Worm (Caenorhabditis elegans) whole organism, L2 larva: ENCODE data around the gene C10G8.8.

Source experiments
- C34F6.9 ChIP-seq: fragments of 150-350 bp; optimal IDR thresholded peaks from 2 replicates; lab custom pipeline; 2014; ENCODE audit warnings: missing biosample characterization, missing genetic modification characterization
- R02D3.7 ChIP-seq: fragments of 150-350 bp; optimal IDR thresholded peaks from 2 replicates; lab custom pipeline; 2014; ENCODE audit warnings: missing biosample characterization, missing genetic modification characterization
- Y55F3AM.14 ChIP-seq: fragments of 200-800 bp; sonication (Bioruptor generic); optimal IDR thresholded peaks from 2 replicates; lab custom pipeline; 2018; ENCODE audit warnings: mild to moderate bottlenecking, missing genetic modification characterization, missing compliant biosample characterization
- ZK546.5 ChIP-seq: sonication (generic microtip); optimal IDR thresholded peaks from 2 replicates; lab custom pipeline; 2017; ENCODE audit warnings: missing biosample characterization, missing genetic modification characterization
- alr-1 ChIP-seq: fragments of 150-350 bp; optimal IDR thresholded peaks from 2 replicates; lab custom pipeline; 2014; ENCODE audit warnings: missing biosample characterization, missing genetic modification characterization
- aly-2 ChIP-seq: fragments of 150-350 bp; optimal IDR thresholded peaks from 2 replicates; lab custom pipeline; 2014; ENCODE audit warnings: missing biosample characterization, missing genetic modification characterization
- ama-1 ChIP-seq: fragments of 150-350 bp; optimal IDR thresholded peaks from 2 replicates; lab custom pipeline; 2018; ENCODE audit warnings: inconsistent platforms
- blmp-1 ChIP-seq: sonication (generic microtip); optimal IDR thresholded peaks from 2 replicates; lab custom pipeline; 2017; ENCODE audit warnings: missing genetic modification characterization, mild to moderate bottlenecking, missing compliant biosample characterization, antibody characterized with exemption, moderate library complexity; ENCODE audit not compliant: insufficient read depth
- ceh-16 ChIP-seq: fragments of 150-350 bp; optimal IDR thresholded peaks from 2 replicates; lab custom pipeline; 2014; ENCODE audit warnings: missing biosample characterization, missing genetic modification characterization
- ceh-82 ChIP-seq: fragments of 150-350 bp; optimal IDR thresholded peaks from 2 replicates; lab custom pipeline; 2014; ENCODE audit warnings: missing biosample characterization, missing genetic modification characterization
- crh-2 ChIP-seq: sonication (generic microtip); optimal IDR thresholded peaks from 2 replicates; lab custom pipeline; 2017; ENCODE audit warnings: missing biosample characterization, missing genetic modification characterization
- dmd-4 ChIP-seq: sonication (generic microtip); optimal IDR thresholded peaks from 2 replicates; lab custom pipeline; 2017; ENCODE audit warnings: missing biosample characterization, missing genetic modification characterization
- egl-27 ChIP-seq: sonication (generic microtip); optimal IDR thresholded peaks from 3 replicates; lab custom pipeline; 2017; ENCODE audit warnings: missing biosample characterization, missing genetic modification reagents, missing genetic modification characterization
- elt-1 ChIP-seq: fragments of 150-350 bp; optimal IDR thresholded peaks from 2 replicates; lab custom pipeline; 2014; ENCODE audit warnings: missing biosample characterization, missing genetic modification characterization
- elt-3 ChIP-seq: sonication (generic microtip); optimal IDR thresholded peaks from 2 replicates; lab custom pipeline; 2017; ENCODE audit warnings: missing biosample characterization, missing genetic modification characterization
- fos-1 ChIP-seq: fragments of 150-350 bp; optimal IDR thresholded peaks from 2 replicates; lab custom pipeline; 2014; ENCODE audit warnings: missing biosample characterization, missing genetic modification characterization
- lin-13 ChIP-seq: fragments of 150-350 bp; optimal IDR thresholded peaks from 2 replicates; lab custom pipeline; 2014; ENCODE audit warnings: missing biosample characterization, missing genetic modification reagents, missing genetic modification characterization
- lin-39 ChIP-seq: fragments of 150-350 bp; optimal IDR thresholded peaks from 2 replicates; lab custom pipeline; 2014; ENCODE audit warnings: missing biosample characterization, missing genetic modification reagents, missing genetic modification characterization
- mab-5 ChIP-seq: fragments of 150-350 bp; optimal IDR thresholded peaks from 2 replicates; lab custom pipeline; 2014; ENCODE audit warnings: missing biosample characterization, missing genetic modification characterization
- mbf-1 ChIP-seq: sonication (generic microtip); optimal IDR thresholded peaks from 2 replicates; lab custom pipeline; 2017; ENCODE audit warnings: missing biosample characterization, missing genetic modification characterization
- nhr-10 ChIP-seq: sonication (generic microtip); optimal IDR thresholded peaks from 2 replicates; lab custom pipeline; 2017; ENCODE audit warnings: missing biosample characterization, missing genetic modification characterization
- nhr-12 ChIP-seq: fragments of 150-350 bp; optimal IDR thresholded peaks from 2 replicates; lab custom pipeline; 2014; ENCODE audit warnings: missing biosample characterization, missing genetic modification characterization
- nhr-129 ChIP-seq: fragments of 150-350 bp; optimal IDR thresholded peaks from 2 replicates; lab custom pipeline; 2014; ENCODE audit warnings: missing biosample characterization, missing genetic modification characterization
- nhr-21 ChIP-seq: fragments of 150-350 bp; optimal IDR thresholded peaks from 2 replicates; lab custom pipeline; 2014; ENCODE audit warnings: missing biosample characterization, missing genetic modification characterization
- nhr-237 ChIP-seq: fragments of 150-350 bp; optimal IDR thresholded peaks from 2 replicates; lab custom pipeline; 2014; ENCODE audit warnings: missing biosample characterization, missing genetic modification characterization
- nhr-25 ChIP-seq: fragments of 150-350 bp; sonication (generic microtip); optimal IDR thresholded peaks from 3 replicates; lab custom pipeline; 2014; ENCODE audit warnings: missing biosample characterization, missing genetic modification characterization
- nhr-6 ChIP-seq: fragments of 150-350 bp; optimal IDR thresholded peaks from 2 replicates; lab custom pipeline; 2014; ENCODE audit warnings: missing biosample characterization, missing genetic modification characterization
- nhr-77 ChIP-seq: fragments of 150-350 bp; optimal IDR thresholded peaks from 2 replicates; lab custom pipeline; 2014; ENCODE audit warnings: missing biosample characterization, missing genetic modification characterization
- sem-4 ChIP-seq: fragments of 150-350 bp; optimal IDR thresholded peaks from 2 replicates; lab custom pipeline; 2014; ENCODE audit warnings: missing biosample characterization, missing genetic modification reagents, missing genetic modification characterization
- skn-1 ChIP-seq: sonication (generic microtip); optimal IDR thresholded peaks from 2 replicates; lab custom pipeline; 2017; ENCODE audit warnings: missing biosample characterization, missing genetic modification characterization
- sma-9 ChIP-seq, 2 experiments: fragments of 150-350 bp in 1 of 2; sonication (generic microtip) in 1 of 2; optimal IDR thresholded peaks; 2 replicates each; lab custom pipeline; 2014 to 2016; ENCODE audit warnings: missing genetic modification characterization in 2 of 2, mild to moderate bottlenecking in 1 of 2, missing biosample characterization in 1 of 2, missing compliant biosample characterization in 1 of 2, missing genetic modification reagents in 1 of 2, moderate library complexity in 1 of 2
- snpc-4 ChIP-seq: fragments of 150-350 bp; optimal IDR thresholded peaks from 2 replicates; lab custom pipeline; 2014; ENCODE audit warnings: missing biosample characterization, missing genetic modification characterization
- unc-55 ChIP-seq: fragments of 150-350 bp; sonication (generic microtip); optimal IDR thresholded peaks from 3 replicates; lab custom pipeline; 2014; ENCODE audit warnings: missing biosample characterization, missing genetic modification reagents, missing genetic modification characterization
- unc-62 ChIP-seq: fragments of 150-350 bp; optimal IDR thresholded peaks from 2 replicates; lab custom pipeline; 2014; ENCODE audit warnings: missing biosample characterization, missing genetic modification reagents, missing genetic modification characterization
- zag-1 ChIP-seq: fragments of 150-350 bp; optimal IDR thresholded peaks from 2 replicates; lab custom pipeline; 2014; ENCODE audit warnings: missing biosample characterization, missing genetic modification characterization
- ztf-1 ChIP-seq: fragments of 200-800 bp; sonication (Bioruptor generic); conservative IDR thresholded peaks from 2 replicates; pipeline ENCODE4 v1.3.6; 2022; ENCODE audit warnings: missing genetic modification characterization, missing compliant biosample characterization
- ztf-4 ChIP-seq: fragments of 150-350 bp; optimal IDR thresholded peaks from 2 replicates; lab custom pipeline; 2014; ENCODE audit warnings: missing biosample characterization, missing genetic modification characterization

Gene C10G8.8

DNA sequence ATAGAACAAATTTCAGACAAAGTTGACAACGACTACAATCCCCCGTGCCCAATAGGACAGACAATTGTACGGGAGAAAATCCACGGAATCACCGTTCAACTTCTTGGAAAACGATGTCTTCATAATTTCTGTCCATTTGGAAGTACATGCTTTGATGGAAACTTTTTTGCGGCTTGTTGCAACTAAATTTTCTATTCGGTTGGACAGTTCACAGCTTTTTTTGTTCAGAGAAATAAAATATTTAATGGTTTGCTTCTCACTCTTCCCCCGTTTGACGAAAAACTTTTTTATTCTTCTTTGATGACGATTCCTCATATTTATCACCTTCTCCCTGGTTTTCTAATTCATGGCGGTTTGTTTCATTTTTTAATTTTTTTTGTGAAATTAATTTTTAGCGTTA, 14.1 kb downstream of the C10G8.8 start, which contains the start of gene C10G8.2:
Gene C10G8.2 (plus strand): TSS at position 301 of the 400 bp plus-strand sequence.
- TF ChIP-seq nhr-6 (tag; lab: Kevin White, UChicago) = no peak

DNA sequence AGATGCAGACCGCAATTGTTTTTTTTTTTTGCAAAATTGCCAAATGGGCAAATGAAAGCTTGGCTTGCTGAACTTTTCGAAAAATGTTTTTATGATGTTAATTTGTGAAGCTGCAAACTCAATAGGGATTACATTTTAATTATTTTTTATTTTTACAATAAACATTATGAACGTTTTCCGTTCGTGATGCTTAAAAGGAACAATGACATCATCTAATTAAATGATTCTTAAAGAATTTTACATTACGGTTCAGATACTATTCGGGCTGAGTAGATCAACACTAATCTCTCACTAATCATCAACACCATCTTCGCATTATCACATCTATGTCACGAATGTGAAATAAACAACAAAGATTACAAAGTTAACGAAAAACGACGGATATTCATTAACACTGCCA, 15.8 kb downstream of the C10G8.8 start, which contains the start of gene C10G8.3:
Gene C10G8.3 (plus strand): TSS at position 301 of the 400 bp plus-strand sequence.
- no peak for TF ChIP-seq ama-1 (lab: Kevin White, UChicago)
- no peak for TF ChIP-seq elt-1 (tag; lab: Kevin White, UChicago)
- no peak for TF ChIP-seq nhr-129 (tag; lab: Kevin White, UChicago)
- TF ChIP-seq nhr-12 (tag; lab: Kevin White, UChicago) = no peak
- TF ChIP-seq aly-2 = no peak
- TF ChIP-seq ztf-1 (GFP tag; lab: Robert Waterston, UW) = no peak
- no peak for TF ChIP-seq fos-1 (tag; lab: Kevin White, UChicago)
- TF ChIP-seq alr-1 = no peak
- no peak for TF ChIP-seq unc-55 (GFP tag; lab: Kevin White, UChicago)
- no peak for TF ChIP-seq sma-9 (GFP tag; optimal IDR thresholded peaks at IDR 0.05; lab: Kevin White, UChicago)
- TF ChIP-seq sma-9 (tag; optimal IDR thresholded peaks at IDR 0.05; lab: Kevin White, UChicago) = no peak
- no peak for TF ChIP-seq dmd-4
- TF ChIP-seq ceh-82 (tag; lab: Kevin White, UChicago) = no peak
- TF ChIP-seq, all 48 proteins: peak for 0

DNA sequence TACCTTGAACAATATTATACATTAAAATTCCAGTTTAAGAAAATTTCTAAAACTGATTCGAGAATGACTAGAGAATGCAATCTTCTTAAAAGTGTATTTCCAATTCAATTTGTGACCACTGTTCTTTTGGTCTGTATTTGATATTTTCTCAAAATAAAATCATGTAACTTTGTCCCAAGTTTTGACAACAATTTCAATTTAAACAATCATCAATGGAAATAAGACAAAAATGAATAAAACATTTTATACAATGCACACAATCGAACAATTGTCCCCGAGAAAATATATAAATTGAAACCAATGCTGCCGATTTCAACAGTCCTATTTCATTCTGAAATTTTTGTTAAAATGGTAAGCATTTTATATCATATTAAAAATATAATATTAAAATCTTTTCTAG, 16.6 kb downstream of the C10G8.8 start, which contains the start of gene C10G8.4:
Gene C10G8.4 (plus strand): TSS at position 301 of the 400 bp plus-strand sequence.
- TF ChIP-seq ceh-16 (tag; lab: Kevin White, UChicago) = no peak
- no peak for TF ChIP-seq ztf-4 (tag; lab: Kevin White, UChicago)
- TF ChIP-seq fos-1 (tag; lab: Kevin White, UChicago) = no peak
- TF ChIP-seq ZK546.5 (tag; lab: Kevin White, UChicago) = no peak
- no peak for TF ChIP-seq nhr-12 (tag; lab: Kevin White, UChicago)
- TF ChIP-seq egl-27 = no peak
- no peak for TF ChIP-seq dmd-4
- TF ChIP-seq lin-39 = no peak
- no peak for TF ChIP-seq sma-9 (GFP tag; optimal IDR thresholded peaks at IDR 0.05; lab: Kevin White, UChicago)
- no peak for TF ChIP-seq sma-9 (tag; optimal IDR thresholded peaks at IDR 0.05; lab: Kevin White, UChicago)

DNA sequence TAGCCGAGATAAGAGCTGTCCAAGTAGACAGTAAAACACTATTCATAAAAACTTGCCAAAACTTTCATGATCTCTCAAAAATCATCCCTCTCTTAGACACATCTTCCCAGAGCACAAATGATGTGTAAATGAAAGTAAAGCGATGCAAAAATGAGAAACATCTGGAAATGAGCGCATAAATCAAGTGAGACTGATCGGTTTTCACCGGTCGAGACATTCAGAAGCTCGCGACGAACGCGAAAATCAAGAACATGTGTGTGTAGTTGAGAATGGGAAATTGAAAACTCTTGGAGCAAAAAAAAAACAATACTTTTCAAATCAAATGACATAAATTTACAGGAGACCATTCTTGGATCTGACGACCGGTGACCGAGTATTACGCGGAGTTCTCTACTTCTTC, 23.8 kb downstream of the C10G8.8 start:
- TF ChIP-seq nhr-21 (tag; lab: Kevin White, UChicago) (no peak), snpc-4 (no peak), R02D3.7 (tag; lab: Kevin White, UChicago) (no peak), Y55F3AM.14 (no peak), egl-27 (no peak), blmp-1 (tag; lab: Kevin White, UChicago) (no peak), ceh-16 (tag; lab: Kevin White, UChicago) (no peak), sem-4 (tag; lab: Kevin White, UChicago) (no peak), skn-1 (tag; lab: Kevin White, UChicago) (no peak), lin-13 (GFP tag; lab: Kevin White, UChicago) (no peak), unc-62 (no peak), nhr-6 (tag; lab: Kevin White, UChicago) (no peak), elt-3 (tag; lab: Kevin White, UChicago) (no peak), crh-2 (no peak), zag-1 (tag; lab: Kevin White, UChicago) (no peak), nhr-25 (tag; lab: Kevin White, UChicago) (no peak), aly-2 (no peak), mab-5 (tag; lab: Kevin White, UChicago) (no peak)

DNA sequence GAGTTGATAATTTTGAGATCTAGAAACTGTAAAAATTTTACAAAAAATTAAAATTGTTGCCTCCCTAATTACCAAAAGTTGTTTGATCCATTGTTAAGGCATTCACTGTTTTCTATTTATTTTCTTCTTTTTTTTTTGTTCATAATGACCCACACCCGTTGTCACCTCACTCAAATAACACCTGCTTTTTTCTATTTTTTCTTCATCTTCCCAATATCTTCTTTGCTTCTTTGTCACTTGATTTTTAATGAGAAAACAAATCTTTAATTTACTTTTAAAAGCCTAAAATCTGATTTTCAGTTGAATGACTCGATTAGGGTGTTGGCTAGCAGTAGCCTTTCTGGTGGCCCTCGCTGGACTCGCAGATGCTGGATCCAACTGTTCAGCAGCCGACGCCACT, 24.8 kb downstream of the C10G8.8 start, which contains the start of gene ncx-2:
Gene ncx-2 (plus strand): TSS at position 301 of the 400 bp plus-strand sequence.
- TF ChIP-seq C34F6.9 (tag; lab: Kevin White, UChicago) = no peak
- no peak for TF ChIP-seq lin-13 (GFP tag; lab: Kevin White, UChicago)
- no peak for TF ChIP-seq ama-1 (lab: Kevin White, UChicago)
- TF ChIP-seq mab-5 (tag; lab: Kevin White, UChicago) = no peak
- TF ChIP-seq nhr-10 = no peak
- TF ChIP-seq ceh-82 (tag; lab: Kevin White, UChicago) = no peak
- TF ChIP-seq nhr-6 (tag; lab: Kevin White, UChicago) = no peak
- TF ChIP-seq nhr-77 (tag; lab: Kevin White, UChicago) = no peak
- TF ChIP-seq unc-62 = no peak
- TF ChIP-seq mbf-1 (tag; lab: Kevin White, UChicago) = no peak
- TF ChIP-seq snpc-4 = no peak
- TF ChIP-seq nhr-237 (tag; lab: Kevin White, UChicago) = no peak
- no peak for TF ChIP-seq ztf-1 (GFP tag; lab: Robert Waterston, UW)
- TF ChIP-seq unc-55 (GFP tag; lab: Kevin White, UChicago) = no peak
